Worm (Caenorhabditis elegans): ENCODE measurements around the gene mgl-1.

ce11 chrX:9999599-10000201 lies 23.6 kb upstream of the mgl-1 start:
- TF ChIP-seq him-1 (tag; optimal IDR thresholded peaks at IDR 0.05) (peak; percentile 70), W03F9.2 (tag; optimal IDR thresholded peaks at IDR 0.05) (peak; percentile 39), dao-5 (tag; optimal IDR thresholded peaks at IDR 0.05) (no peak)
